Fruit fly (Drosophila melanogaster): ENCODE measurements around the gene Src64B.

Gene Src64B

dm6 chr3L:4624371-4625154 lies 1.4 kb downstream of the Src64B start (continued):
- TF ChIP-seq Sox102F (GFP tag; optimal IDR thresholded peaks at IDR 0.05) (peak; percentile 56), CG8319 (GFP tag; optimal IDR thresholded peaks at IDR 0.05) (peak; percentile 63), CG7368 (GFP tag; optimal IDR thresholded peaks at IDR 0.05) (peak; percentile 79), Sox15 (GFP tag; optimal IDR thresholded peaks at IDR 0.05) (peak; percentile 68), CG11294 (GFP tag; IDR thresholded peaks at IDR 0.05) (peak; percentile 92), CG32006 (GFP tag; optimal IDR thresholded peaks at IDR 0.05) (peak; percentile 97), CG16779 (tag; optimal IDR thresholded peaks at IDR 0.05) (peak; percentile 60), fd85E (GFP tag; optimal IDR thresholded peaks at IDR 0.05) (peak; percentile 6), eg (GFP tag; IDR thresholded peaks at IDR 0.05) (peak; percentile 93), Met (GFP tag; optimal IDR thresholded peaks at IDR 0.05) (peak; percentile 75), Hr38 (GFP tag; optimal IDR thresholded peaks at IDR 0.05) (peak; percentile 34), CG10631 (GFP tag; optimal IDR thresholded peaks at IDR 0.05) (peak; percentile 79), pdm3 (GFP tag; optimal IDR thresholded peaks at IDR 0.05) (peak; percentile 91), acj6 (GFP tag; optimal IDR thresholded peaks at IDR 0.05) (peak; percentile 89), dac (GFP tag; optimal IDR thresholded peaks at IDR 0.05) (peak; percentile 84), CG8119 (GFP tag; IDR thresholded peaks at IDR 0.05) (peak; percentile 96), salr (GFP tag; optimal IDR thresholded peaks at IDR 0.05) (peak; percentile 67 to 94), vri (GFP tag; optimal IDR thresholded peaks at IDR 0.05) (no peak), Eip75B (GFP tag; optimal IDR thresholded peaks at IDR 0.05) (peak; percentile 78), CG1621 (tag; optimal IDR thresholded peaks at IDR 0.05) (peak; percentile 68), fd59A (GFP tag; optimal IDR thresholded peaks at IDR 0.05) (peak; percentile 87), CG6276 (GFP tag; optimal IDR thresholded peaks at IDR 0.05) (peak; percentile 93), CG31627 (GFP tag; optimal IDR thresholded peaks at IDR 0.05) (peak; percentile 79), Gug (GFP tag; IDR thresholded peaks at IDR 0.05) (peak; percentile 92), Lpt (GFP tag; optimal IDR thresholded peaks at IDR 0.05) (peak; percentile 90), CG3032 (tag; optimal IDR thresholded peaks at IDR 0.05) (peak; percentile 80), ss (GFP tag; optimal IDR thresholded peaks at IDR 0.05) (peak; percentile 79 to 81), lz (GFP tag; optimal IDR thresholded peaks at IDR 0.05) (peak; percentile 69), CG6792 (GFP tag; optimal IDR thresholded peaks at IDR 0.05) (peak; percentile 70), Blimp-1 (GFP tag; optimal IDR thresholded peaks at IDR 0.05) (peak; percentile 21), Smox (GFP tag; optimal IDR thresholded peaks at IDR 0.05) (peak; percentile 69), CG6854 (GFP tag; optimal IDR thresholded peaks at IDR 0.05) (no peak)

- no peak for TF ChIP-seq vri (GFP tag; optimal IDR thresholded peaks at IDR 0.05)
- TF ChIP-seq salr (GFP tag; optimal IDR thresholded peaks at IDR 0.05), result peak; percentile 35 to 81
- peak; percentile 53 for TF ChIP-seq CG6808 (GFP tag; optimal IDR thresholded peaks at IDR 0.05)
- TF ChIP-seq Met (GFP tag; optimal IDR thresholded peaks at IDR 0.05), result peak; percentile 10
- peak; percentile 39 for TF ChIP-seq achi (GFP tag; optimal IDR thresholded peaks at IDR 0.05)
- TF ChIP-seq Ets96B (tag; optimal IDR thresholded peaks at IDR 0.05), result peak; percentile 64
- peak; percentile 56 for TF ChIP-seq Gug (GFP tag; IDR thresholded peaks at IDR 0.05)
- peak; percentile 33 for TF ChIP-seq topi (GFP tag; optimal IDR thresholded peaks at IDR 0.05)
- peak; percentile 73 for TF ChIP-seq pdm3 (GFP tag; optimal IDR thresholded peaks at IDR 0.05)
- no peak for TF ChIP-seq Eip93F (GFP tag; optimal IDR thresholded peaks at IDR 0.05)
- TF ChIP-seq CG8119 (GFP tag; IDR thresholded peaks at IDR 0.05), result peak; percentile 71
- peak; percentile 22 for TF ChIP-seq lz (GFP tag; optimal IDR thresholded peaks at IDR 0.05)
- peak; percentile 34 for TF ChIP-seq CG31627 (GFP tag; optimal IDR thresholded peaks at IDR 0.05)
- TF ChIP-seq dac (GFP tag; optimal IDR thresholded peaks at IDR 0.05), result no peak
- TF ChIP-seq CG7368 (GFP tag; optimal IDR thresholded peaks at IDR 0.05), result peak; percentile 55
- TF ChIP-seq Sox15 (GFP tag; optimal IDR thresholded peaks at IDR 0.05), result peak; percentile 32
- peak; percentile 52 for TF ChIP-seq Eip75B (GFP tag; optimal IDR thresholded peaks at IDR 0.05)
- peak; percentile 41 for TF ChIP-seq Lpt (GFP tag; optimal IDR thresholded peaks at IDR 0.05)
- TF ChIP-seq acj6 (GFP tag; optimal IDR thresholded peaks at IDR 0.05), result peak; percentile 69
- no peak for TF ChIP-seq CG16779 (tag; optimal IDR thresholded peaks at IDR 0.05)
- no peak for TF ChIP-seq Ets21C (GFP tag; optimal IDR thresholded peaks at IDR 0.05)
- peak; percentile 32 for TF ChIP-seq Sox14 (GFP tag; optimal IDR thresholded peaks at IDR 0.05)
- peak; percentile 78 for TF ChIP-seq OdsH (GFP tag; optimal IDR thresholded peaks at IDR 0.05)
- peak; percentile 43 for TF ChIP-seq Hr39 (GFP tag; optimal IDR thresholded peaks at IDR 0.05)
- TF ChIP-seq CG6792 (GFP tag; optimal IDR thresholded peaks at IDR 0.05), result peak; percentile 27
- no peak for TF ChIP-seq CG11762 (GFP tag; optimal IDR thresholded peaks at IDR 0.05; ENCODE audit: insufficient read depth)
- TF ChIP-seq CG32006 (GFP tag; optimal IDR thresholded peaks at IDR 0.05), result peak; percentile 85
- peak; percentile 64 for TF ChIP-seq CG10669 (GFP tag; optimal IDR thresholded peaks at IDR 0.05)
- peak; percentile 52 for TF ChIP-seq CG3919 (GFP tag; optimal IDR thresholded peaks at IDR 0.05)
- TF ChIP-seq Blimp-1 (GFP tag; optimal IDR thresholded peaks at IDR 0.05), result no peak
- TF ChIP-seq CG10631 (GFP tag; optimal IDR thresholded peaks at IDR 0.05), result peak; percentile 54
- peak; percentile 12 for TF ChIP-seq CG11902 (GFP tag; optimal IDR thresholded peaks at IDR 0.05)
- peak; percentile 83 for TF ChIP-seq Hr4 (GFP tag; optimal IDR thresholded peaks at IDR 0.05)
- TF ChIP-seq fd85E (GFP tag; optimal IDR thresholded peaks at IDR 0.05), result no peak
Observed at dm6 chr3L:4623870-4624269, 2.1 kb downstream of the Src64B start.

Measured in whole organism, prepupa.